Worm (Caenorhabditis elegans): ENCODE measurements around the gene F09F9.2.

Gene F09F9.2

ce11 chrX:4145051-4145826 lies 34.0 kb upstream of the F09F9.2 start (continued):
- TF ChIP-seq unc-39 (tag; optimal IDR thresholded peaks at IDR 0.05) (no peak), daf-12 (tag; optimal IDR thresholded peaks at IDR 0.05) (no peak), nhr-41 (GFP tag; IDR thresholded peaks at IDR 0.05) (0 out of 2 replicates have a peak, but pooled peaks have one; percentile 17), egl-27 (tag; optimal IDR thresholded peaks at IDR 0.05) (no peak), pqm-1 (tag; optimal IDR thresholded peaks at IDR 0.05) (no peak), hmg-1.1 (GFP tag; IDR thresholded peaks at IDR 0.05) (peak; percentile 62), ztf-11 (tag; optimal IDR thresholded peaks at IDR 0.05) (no peak), arid-1 (GFP tag; conservative IDR thresholded peaks at IDR 0.05) (peak; percentile 33; the same call in 1 of the 2 replicates), zag-1 (tag; optimal IDR thresholded peaks at IDR 0.05) (no peak), spr-3 (GFP tag; optimal IDR thresholded peaks at IDR 0.05) (no peak), hif-1 (tag; optimal IDR thresholded peaks at IDR 0.05) (peak; percentile 35 to 83), madf-9 (GFP tag; conservative IDR thresholded peaks at IDR 0.05) (0 out of 2 replicates have a peak, but pooled peaks have one; percentile 7), snpc-4 (tag; optimal IDR thresholded peaks at IDR 0.05) (no peak), lin-39 (tag; optimal IDR thresholded peaks at IDR 0.05) (no peak), ZK546.5 (tag; optimal IDR thresholded peaks at IDR 0.05) (no peak), D1046.2 (GFP tag; IDR thresholded peaks at IDR 0.05) (no peak), ceh-20 (GFP tag; IDR thresholded peaks at IDR 0.05) (peak; percentile 15; the same call in 1 of the 2 replicates), unc-130 (GFP tag; optimal IDR thresholded peaks at IDR 0.05) (no peak), aly-2 (tag; optimal IDR thresholded peaks at IDR 0.05) (no peak)

- TF ChIP-seq lin-15B (tag; optimal IDR thresholded peaks at IDR 0.05) (no peak), lin-1 (GFP tag; IDR thresholded peaks at IDR 0.05) (peak; percentile 14; the same call in 1 of the 2 replicates), nhr-28 (tag; optimal IDR thresholded peaks at IDR 0.05) (peak; percentile 23), nhr-77 (tag; optimal IDR thresholded peaks at IDR 0.05) (no peak), madf-5 (GFP tag; IDR thresholded peaks at IDR 0.05) (no peak), lin-38 (GFP tag; IDR thresholded peaks at IDR 0.05) (no peak), unc-62 (GFP tag; optimal IDR thresholded peaks at IDR 0.05 in 1 of 2) (peak in 1 of 2 experiments; percentile 48), unc-62 (tag; optimal IDR thresholded peaks at IDR 0.05) (no peak), ceh-44 (GFP tag; IDR thresholded peaks at IDR 0.05) (no peak), duxl-1 (tag; optimal IDR thresholded peaks at IDR 0.05; ENCODE audit: poor library complexity) (peak; percentile 10), fkh-10 (GFP tag; optimal IDR thresholded peaks at IDR 0.05) (no peak), nhr-48 (tag; optimal IDR thresholded peaks at IDR 0.05) (peak; percentile 35), Y105C5A.15 (GFP tag; IDR thresholded peaks at IDR 0.05) (no peak), nhr-111 (GFP tag; optimal IDR thresholded peaks at IDR 0.05) (no peak), ztf-7 (tag; optimal IDR thresholded peaks at IDR 0.05) (no peak), php-3 (GFP tag; IDR thresholded peaks at IDR 0.05) (peak; percentile 57; the same call in 1 of the 2 replicates), sdz-12 (GFP tag; optimal IDR thresholded peaks at IDR 0.05) (peak; percentile 15), ceh-62 (tag; optimal IDR thresholded peaks at IDR 0.05) (no peak), daf-12 (tag; optimal IDR thresholded peaks at IDR 0.05) (no peak), lsy-2 (tag; optimal IDR thresholded peaks at IDR 0.05) (peak in 1 of 2 experiments; percentile 32), mdt-29 (GFP tag; IDR thresholded peaks at IDR 0.05) (peak; percentile 27; the same call in 1 of the 2 replicates), lir-3 (tag; optimal IDR thresholded peaks at IDR 0.05) (no peak), ceh-28 (tag; optimal IDR thresholded peaks at IDR 0.05) (no peak), egl-43 (GFP tag; IDR thresholded peaks at IDR 0.05) (0 out of 2 replicates have a peak, but pooled peaks have one; percentile 52), lin-39 (tag; optimal IDR thresholded peaks at IDR 0.05) (no peak), dve-1 (tag; optimal IDR thresholded peaks at IDR 0.05; ENCODE audit: insufficient read depth) (peak; percentile 73), arid-1 (GFP tag; conservative IDR thresholded peaks at IDR 0.05) (0 out of 2 replicates have a peak, but pooled peaks have one; percentile 16), fos-1 (tag; optimal IDR thresholded peaks at IDR 0.05) (no peak), attf-4 (tag; optimal IDR thresholded peaks at IDR 0.05) (no peak), rbr-2 (tag; optimal IDR thresholded peaks at IDR 0.05) (no peak), ctbp-1 (GFP tag; IDR thresholded peaks at IDR 0.05) (no peak), mes-2 (tag; optimal IDR thresholded peaks at IDR 0.05; ENCODE audit: poor library complexity, severe bottlenecking) (no peak)
Observed at ce11 chrX:4144136-4144781, 33.0 kb upstream of the F09F9.2 start.

All from whole organism, L4 larva.